Worm (Caenorhabditis elegans) whole organism, midembryonic: Measurements from ENCODE around the gene C06A12.8.

ENCODE experiments used
- cog-1 ChIP-seq: sonication (generic microtip); optimal IDR thresholded peaks from 2 replicates; lab custom pipeline; 2016; ENCODE audit warnings: missing genetic modification characterization, missing compliant biosample characterization
- flt-1 ChIP-seq: fragments of 200-800 bp; sonication (Bioruptor generic); IDR thresholded peaks from 2 replicates; pipeline ENCODE4 v1.3.6; 2022; ENCODE audit warnings: missing genetic modification characterization, missing compliant biosample characterization
- klf-2 ChIP-seq: fragments of 200-800 bp; sonication (Bioruptor generic); conservative IDR thresholded peaks from 2 replicates; pipeline ENCODE4 v1.3.6; 2022; ENCODE audit warnings: missing genetic modification reagents, missing genetic modification characterization, missing compliant biosample characterization
- ref-1 ChIP-seq: fragments of 200-800 bp; sonication (Bioruptor generic); conservative IDR thresholded peaks from 2 replicates; pipeline ENCODE4 v1.3.6; 2022; ENCODE audit warnings: missing genetic modification reagents, missing genetic modification characterization, missing compliant biosample characterization

ce11 chrIV:17413343-17413742, 23.8 kb upstream of the C06A12.8 start:
- no peak for TF ChIP-seq ref-1 (GFP tag; lab: Robert Waterston, UW)
- no peak for TF ChIP-seq cog-1
- TF ChIP-seq flt-1 (GFP tag; lab: Robert Waterston, UW), result no peak
- TF ChIP-seq klf-2 (GFP tag; lab: Robert Waterston, UW), result no peak
